Fruit fly (Drosophila melanogaster) whole organism, embryonic: Measurements from ENCODE around the gene Prp3.
A peak's percentile ranks its signal among the peaks of the same experiment; 100 is the strongest.

Experiments used
- Ada2b ChIP-seq: fragments of 200-800 bp; sonication (Bioruptor generic); IDR thresholded peaks from 2 replicates; pipeline ENCODE4 v1.3.6; 2022; ENCODE audit warnings: missing biosample characterization, missing genetic modification characterization
- Atf6 ChIP-seq: fragments of 200-800 bp; sonication (Bioruptor generic); IDR thresholded peaks from 2 replicates; pipeline ENCODE4 v1.3.6; 2022; ENCODE audit warnings: missing biosample characterization, missing genetic modification characterization
- Bgb ChIP-seq: fragments of 200-800 bp; sonication (Bioruptor generic); IDR thresholded peaks from 2 replicates; pipeline ENCODE4 v1.3.6; 2022; ENCODE audit warnings: missing biosample characterization, missing genetic modification characterization; ENCODE audit not compliant: partially characterized antibody
- Bteb2 ChIP-seq: fragments of 200-800 bp; sonication (Bioruptor generic); optimal IDR thresholded peaks from 2 replicates; lab custom pipeline; 2016; ENCODE audit warnings: missing biosample characterization, missing genetic modification characterization
- CG10543 ChIP-seq: fragments of 200-800 bp; sonication (Bioruptor generic); optimal IDR thresholded peaks from 3 replicates; lab custom pipeline; 2017; ENCODE audit warnings: missing biosample characterization, mild to moderate bottlenecking, missing genetic modification characterization, moderate library complexity
- CG12155 ChIP-seq: fragments of 200-800 bp; sonication (Bioruptor generic); optimal IDR thresholded peaks from 3 replicates; lab custom pipeline; 2016; ENCODE audit warnings: missing biosample characterization, missing genetic modification characterization
- CG12659 ChIP-seq: fragments of 200-800 bp; sonication (Bioruptor generic); optimal IDR thresholded peaks from 3 replicates; lab custom pipeline; 2017; ENCODE audit warnings: mild to moderate bottlenecking, missing biosample characterization, missing genetic modification reagents, missing genetic modification characterization
- CG16779 ChIP-seq: fragments of 200-800 bp; sonication (Bioruptor generic); IDR thresholded peaks from 2 replicates; pipeline ENCODE4 v1.3.6; 2022; ENCODE audit warnings: missing biosample characterization, missing genetic modification characterization
- CG17802 ChIP-seq: fragments of 200-800 bp; sonication (Bioruptor generic); optimal IDR thresholded peaks from 2 replicates; lab custom pipeline; 2018; ENCODE audit warnings: missing biosample characterization, mild to moderate bottlenecking, missing genetic modification characterization, moderate library complexity
- CG17829 ChIP-seq: fragments of 200-800 bp; optimal IDR thresholded peaks from 2 replicates; lab custom pipeline; 2019; ENCODE audit warnings: missing biosample characterization, mild to moderate bottlenecking, missing genetic modification characterization, moderate library complexity
- CG18262 ChIP-seq: fragments of 200-800 bp; optimal IDR thresholded peaks from 3 replicates; lab custom pipeline; 2019; ENCODE audit warnings: missing biosample characterization, mild to moderate bottlenecking, missing genetic modification characterization, moderate library complexity
- CG2116 ChIP-seq: fragments of 200-800 bp; sonication (Bioruptor generic); optimal IDR thresholded peaks from 3 replicates; lab custom pipeline; 2018; ENCODE audit warnings: missing biosample characterization, mild to moderate bottlenecking, missing genetic modification characterization
- CG30020 ChIP-seq: fragments of 200-800 bp; optimal IDR thresholded peaks from 2 replicates; lab custom pipeline; 2019; ENCODE audit warnings: missing biosample characterization, mild to moderate bottlenecking, missing genetic modification characterization, moderate library complexity
- CG3065 ChIP-seq: fragments of 200-800 bp; sonication (Bioruptor generic); optimal IDR thresholded peaks from 2 replicates; lab custom pipeline; 2016; ENCODE audit warnings: missing biosample characterization, missing genetic modification characterization
- CG32532 ChIP-seq: fragments of 200-800 bp; sonication (Bioruptor generic); IDR thresholded peaks from 2 replicates; pipeline ENCODE4 v1.3.6; 2022; ENCODE audit warnings: missing biosample characterization, missing genetic modification characterization
- CG3838 ChIP-seq: fragments of 200-800 bp; sonication (Bioruptor generic); optimal IDR thresholded peaks from 3 replicates; lab custom pipeline; 2016; ENCODE audit warnings: missing biosample characterization, missing genetic modification characterization
- CG4282 ChIP-seq: fragments of 200-800 bp; sonication (Bioruptor generic); optimal IDR thresholded peaks from 2 replicates; lab custom pipeline; 2016; ENCODE audit warnings: missing biosample characterization, missing genetic modification characterization
- CG6272 ChIP-seq: fragments of 200-800 bp; sonication (Bioruptor generic); IDR thresholded peaks from 2 replicates; pipeline ENCODE4 v1.3.6; 2022; ENCODE audit warnings: missing biosample characterization, missing genetic modification characterization
- CG7963 ChIP-seq: fragments of 200-800 bp; sonication (Bioruptor generic); IDR thresholded peaks from 3 replicates; pipeline ENCODE4 v1.3.6; 2022; ENCODE audit warnings: missing biosample characterization, missing genetic modification characterization; ENCODE audit not compliant: partially characterized antibody
- D19B ChIP-seq: fragments of 200-800 bp; sonication (Bioruptor generic); optimal IDR thresholded peaks from 2 replicates; lab custom pipeline; 2017; ENCODE audit warnings: missing biosample characterization, mild to moderate bottlenecking, missing genetic modification characterization
- Dll ChIP-seq: fragments of 200-800 bp; sonication (Bioruptor generic); IDR thresholded peaks from 4 replicates; pipeline ENCODE4 v1.3.6; 2022; ENCODE audit warnings: missing biosample characterization, missing genetic modification characterization; ENCODE audit not compliant: partially characterized antibody
- Dref ChIP-seq: fragments of 200-800 bp; sonication (Bioruptor generic); IDR thresholded peaks from 2 replicates; pipeline ENCODE4 v1.3.6; 2022; ENCODE audit warnings: missing biosample characterization, missing genetic modification characterization
- Drgx ChIP-seq: fragments of 200-800 bp; sonication (Bioruptor generic); IDR thresholded peaks from 2 replicates; pipeline ENCODE4 v1.3.6; 2022; ENCODE audit warnings: missing biosample characterization, missing genetic modification characterization
- Ets65A ChIP-seq: fragments of 200-800 bp; sonication (Bioruptor generic); peaks from one replicate; lab custom pipeline; 2016; ENCODE audit warnings: missing biosample characterization, missing genetic modification characterization
- Ets97D ChIP-seq: fragments of 200-800 bp; sonication (Bioruptor generic); optimal IDR thresholded peaks from 3 replicates; lab custom pipeline; 2016; ENCODE audit warnings: missing biosample characterization, missing genetic modification characterization
- H2.0 ChIP-seq: fragments of 200-800 bp; sonication (Bioruptor generic); IDR thresholded peaks from 2 replicates; pipeline ENCODE4 v1.3.6; 2022; ENCODE audit warnings: missing biosample characterization, missing genetic modification characterization
- Hey ChIP-seq: fragments of 200-800 bp; sonication (Bioruptor generic); optimal IDR thresholded peaks from 3 replicates; lab custom pipeline; 2018; ENCODE audit warnings: missing biosample characterization, mild to moderate bottlenecking, missing genetic modification characterization
- HmgZ ChIP-seq: fragments of 200-800 bp; sonication (Bioruptor generic); optimal IDR thresholded peaks from 2 replicates; lab custom pipeline; 2018; ENCODE audit warnings: missing biosample characterization, mild to moderate bottlenecking, missing genetic modification characterization
- Mad ChIP-seq: fragments of 200-800 bp; sonication (Bioruptor generic); optimal IDR thresholded peaks from 2 replicates; lab custom pipeline; 2016; ENCODE audit warnings: missing biosample characterization, missing genetic modification characterization
- Nf-YA ChIP-seq: fragments of 200-800 bp; sonication (Bioruptor generic); IDR thresholded peaks from 2 replicates; pipeline ENCODE4 v1.3.6; 2022; ENCODE audit warnings: missing biosample characterization, missing genetic modification characterization
- Pdp1 ChIP-seq, 2 experiments: fragments of 200-800 bp; sonication (Bioruptor generic); optimal IDR thresholded peaks; 3 replicates each; lab custom pipeline; 2016; ENCODE audit warnings: missing biosample characterization in 2 of 2, missing genetic modification characterization in 2 of 2, mild to moderate bottlenecking in 1 of 2, moderate library complexity in 1 of 2
- Vsx1 ChIP-seq: fragments of 200-800 bp; sonication (Bioruptor generic); optimal IDR thresholded peaks from 2 replicates; lab custom pipeline; 2017; ENCODE audit warnings: missing biosample characterization, mild to moderate bottlenecking, missing genetic modification characterization, missing genetic modification reagents
- ci ChIP-seq: fragments of 200-800 bp; sonication (Bioruptor generic); IDR thresholded peaks from 3 replicates; pipeline ENCODE4 v1.3.6; 2022; ENCODE audit warnings: missing biosample characterization, missing genetic modification characterization
- cwo ChIP-seq: fragments of 200-800 bp; sonication (Bioruptor generic); optimal IDR thresholded peaks from 3 replicates; lab custom pipeline; 2017; ENCODE audit warnings: missing biosample characterization, missing genetic modification characterization, mild to moderate bottlenecking, moderate library complexity, missing genetic modification reagents
- disco-r ChIP-seq: fragments of 200-800 bp; sonication (Bioruptor generic); optimal IDR thresholded peaks from 2 replicates; lab custom pipeline; 2016; ENCODE audit warnings: missing biosample characterization, missing genetic modification characterization
- dysf ChIP-seq: fragments of 200-800 bp; sonication (Bioruptor generic); IDR thresholded peaks from 3 replicates; pipeline ENCODE4 v1.3.6; 2022; ENCODE audit warnings: missing biosample characterization, missing genetic modification characterization
- exex ChIP-seq: fragments of 200-800 bp; sonication (Bioruptor generic); optimal IDR thresholded peaks from 4 replicates; lab custom pipeline; 2018; ENCODE audit warnings: missing biosample characterization, mild to moderate bottlenecking, missing genetic modification characterization, moderate library complexity
- eyg ChIP-seq: fragments of 200-800 bp; sonication (Bioruptor generic); optimal IDR thresholded peaks from 3 replicates; lab custom pipeline; 2016; ENCODE audit warnings: missing biosample characterization, missing genetic modification characterization
- gt ChIP-seq: fragments of 200-800 bp; sonication (Bioruptor generic); IDR thresholded peaks from 2 replicates; pipeline ENCODE4 v1.3.6; 2022; ENCODE audit warnings: missing biosample characterization, missing genetic modification characterization
- hth ChIP-seq: fragments of >200 bp; optimal IDR thresholded peaks from 2 replicates; lab custom pipeline; 2017; ENCODE audit warnings: inconsistent platforms
- lov ChIP-seq, 2 experiments: fragments of 200-800 bp in 1 of 2; fragments of >200 bp in 1 of 2; sonication (Bioruptor generic) in 1 of 2; IDR thresholded peaks in 1 of 2; optimal IDR thresholded peaks in 1 of 2; 2 replicates in 1 of 2; 3 replicates in 1 of 2; pipeline versions ENCODE4 v1.3.6 to Lab custom; 2017 to 2022; ENCODE audit warnings: missing biosample characterization in 1 of 2, missing genetic modification characterization in 1 of 2
- onecut ChIP-seq: fragments of 200-800 bp; sonication (Bioruptor generic); IDR thresholded peaks from 2 replicates; pipeline ENCODE4 v1.3.6; 2022; ENCODE audit warnings: missing biosample characterization, missing genetic modification characterization
- otp ChIP-seq: fragments of 200-800 bp; sonication (Bioruptor generic); IDR thresholded peaks from 3 replicates; pipeline ENCODE4, ENCODE4 v1.3.6; 2022; ENCODE audit warnings: missing biosample characterization, missing genetic modification characterization
- psq ChIP-seq: fragments of 200-800 bp; sonication (Bioruptor generic); optimal IDR thresholded peaks from 2 replicates; lab custom pipeline; 2017; ENCODE audit warnings: missing biosample characterization, missing genetic modification characterization
- sens ChIP-seq: fragments of 200-800 bp; sonication (Bioruptor generic); peaks from one replicate; lab custom pipeline; 2016; ENCODE audit warnings: missing biosample characterization, missing genetic modification characterization
- seq ChIP-seq: fragments of 200-800 bp; sonication (Bioruptor generic); IDR thresholded peaks from 2 replicates; pipeline ENCODE4 v1.3.6; 2022; ENCODE audit warnings: missing biosample characterization, missing genetic modification characterization
- slou ChIP-seq: fragments of 200-800 bp; sonication (Bioruptor generic); optimal IDR thresholded peaks from 3 replicates; lab custom pipeline; 2016; ENCODE audit warnings: missing biosample characterization, missing genetic modification characterization
- so ChIP-seq: fragments of 200-800 bp; sonication (Bioruptor generic); IDR thresholded peaks from 3 replicates; pipeline ENCODE4 v1.3.6; 2022; ENCODE audit warnings: missing biosample characterization, missing genetic modification characterization
- sug ChIP-seq: fragments of 200-800 bp; optimal IDR thresholded peaks from 2 replicates; lab custom pipeline; 2019; ENCODE audit warnings: missing biosample characterization, mild to moderate bottlenecking, missing genetic modification characterization, moderate library complexity

The Prp3 gene

dm6 chr3L:19872465-19872883, 37.6 kb upstream of the Prp3 start (continued):
- TF ChIP-seq otp (GFP tag; lab: Robert Waterston, UW) (0 out of 3 replicates have a peak, but pooled peaks have one; percentile 8), CG3065 (no peak), dysf (GFP tag; lab: Robert Waterston, UW) (no peak), CG16779 (GFP tag; lab: Robert Waterston, UW) (peak; percentile 18; the same call in 1 of the 2 replicates), lov (optimal IDR thresholded peaks at IDR 0.05; lab: Kevin White, UChicago) (no peak), lov (GFP tag; IDR thresholded peaks at IDR 0.05; lab: Robert Waterston, UW) (0 out of 3 replicates have a peak, but pooled peaks have one; percentile 23), Hey (tag; lab: Kevin White, UChicago) (peak; percentile 89), Drgx (0 out of 2 replicates have a peak, but pooled peaks have one; percentile 34), Bteb2 (GFP tag; lab: Kevin White, UChicago) (no peak), Vsx1 (GFP tag; lab: Kevin White, UChicago) (peak; percentile 94), Dref (0 out of 2 replicates have a peak, but pooled peaks have one; percentile 25), Dll (GFP tag; lab: Robert Waterston, UW) (no peak), CG30020 (tag; lab: Kevin White, UChicago) (no peak), Atf6 (GFP tag; lab: Robert Waterston, UW) (peak; percentile 44; the same call in 1 of the 2 replicates), sens (GFP tag; lab: Kevin White, UChicago) (peak; percentile 55), gt (GFP tag; lab: Robert Waterston, UW) (no peak), slou (no peak), D19B (GFP tag; lab: Kevin White, UChicago) (no peak), CG10543 (GFP tag; lab: Kevin White, UChicago) (peak; percentile 71), seq (GFP tag; lab: Robert Waterston, UW) (0 out of 2 replicates have a peak, but pooled peaks have one; percentile 22), HmgZ (peak; percentile 41), CG12659 (peak; percentile 1), CG2116 (GFP tag; lab: Kevin White, UChicago) (no peak), eyg (GFP tag; lab: Kevin White, UChicago) (peak; percentile 1), Bgb (GFP tag; lab: Robert Waterston, UW) (peak; percentile 30; the same call in 1 of the 2 replicates), exex (tag; lab: Kevin White, UChicago) (peak; percentile 80), Pdp1 (GFP tag; optimal IDR thresholded peaks at IDR 0.05; lab: Kevin White, UChicago) (peak in 1 of 2 experiments; percentile 21), H2.0 (GFP tag; lab: Robert Waterston, UW) (no peak), ci (0 out of 3 replicates have a peak, but pooled peaks have one; percentile 35), sug (tag; lab: Kevin White, UChicago) (peak; percentile 88), cwo (peak; percentile 17), CG17829 (tag; lab: Kevin White, UChicago) (no peak), psq (GFP tag; lab: Kevin White, UChicago) (peak; percentile 27), CG32532 (peak; percentile 19; the same call in 1 of the 2 replicates)

- no peak for TF ChIP-seq CG12155 (GFP tag; lab: Kevin White, UChicago)
- TF ChIP-seq Ets65A (GFP tag; lab: Kevin White, UChicago): peak; percentile 42
Measured at dm6 chr3L:19873488-19873887, 36.6 kb upstream of the Prp3 start.

- TF ChIP-seq Vsx1 (GFP tag; lab: Kevin White, UChicago) (no peak), onecut (GFP tag; lab: Robert Waterston, UW) (no peak), hth (lab: Kevin White, UChicago) (no peak), Ada2b (GFP tag; lab: Robert Waterston, UW) (no peak), CG7963 (GFP tag; lab: Robert Waterston, UW) (no peak), CG3838 (GFP tag; lab: Kevin White, UChicago) (no peak), CG6272 (GFP tag; lab: Robert Waterston, UW) (no peak), CG4282 (GFP tag; lab: Kevin White, UChicago) (no peak), Ets97D (no peak), CG18262 (no peak), CG32532 (peak; percentile 59; the same call in 1 of the 2 replicates), CG17802 (no peak), Mad (GFP tag; lab: Kevin White, UChicago) (no peak), Nf-YA (GFP tag; lab: Robert Waterston, UW) (peak; percentile 55; the same call in 1 of the 2 replicates), disco-r (no peak), so (GFP tag; lab: Robert Waterston, UW) (no peak)
Measured at dm6 chr3L:19895556-19895995, 14.5 kb upstream of the Prp3 start.
